Worm (Caenorhabditis elegans): ENCODE data around the gene M176.9.

ce11 chrII:9433609-9434008 lies 22.2 kb upstream of the M176.9 start, which contains the start of gene kin-15:
- TF ChIP-seq ets-7 (tag; optimal IDR thresholded peaks at IDR 0.05) (no peak), tbx-37 (GFP tag; conservative IDR thresholded peaks at IDR 0.05) (no peak), ceh-13 (GFP tag; optimal IDR thresholded peaks at IDR 0.05) (no peak), hmbx-1 (tag; optimal IDR thresholded peaks at IDR 0.05) (no peak), ama-1 (optimal IDR thresholded peaks at IDR 0.05) (no peak), hmg-4 (GFP tag; optimal IDR thresholded peaks at IDR 0.05) (no peak), tbx-11 (GFP tag; IDR thresholded peaks at IDR 0.05) (no peak), F13C5.2 (tag; optimal IDR thresholded peaks at IDR 0.05) (no peak), B0310.2 (tag; optimal IDR thresholded peaks at IDR 0.05) (no peak)
